Worm (Caenorhabditis elegans): ENCODE results near the gene bath-26.
"Not testable (repeated sequence)": the region's sequence is repeated elsewhere in the genome, so short reads cannot be mapped to it uniquely, and the experiment has no call there.

DNA sequence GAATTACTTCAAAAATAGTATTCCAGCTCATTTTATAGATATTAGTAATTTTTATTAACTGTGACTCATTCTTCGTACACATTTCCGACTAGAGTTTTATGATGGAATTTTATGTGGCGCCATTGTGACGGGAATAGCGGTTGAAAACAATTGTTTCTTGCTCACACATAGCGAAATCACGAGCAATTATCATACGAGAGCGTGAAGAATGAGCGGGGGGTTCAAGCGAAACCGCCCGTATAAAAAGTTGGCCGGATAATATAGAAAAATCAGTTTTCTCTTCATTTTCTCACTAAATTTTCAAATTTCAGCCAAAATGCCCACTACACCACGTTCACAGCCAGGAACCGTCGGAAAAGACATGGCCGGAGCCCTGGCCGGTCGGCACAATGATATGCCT, 32.9 kb upstream of the bath-26 start, which contains the start of gene C08E3.1:
- TF ChIP-seq scrt-1 (GFP tag; IDR thresholded peaks at IDR 0.05); ama-1 (optimal IDR thresholded peaks at IDR 0.05); hmg-4 (GFP tag; optimal IDR thresholded peaks at IDR 0.05); F13C5.2 (tag; optimal IDR thresholded peaks at IDR 0.05); hmbx-1 (tag; optimal IDR thresholded peaks at IDR 0.05); sea-1 (GFP tag; conservative IDR thresholded peaks at IDR 0.05); tbx-11 (GFP tag; IDR thresholded peaks at IDR 0.05): not testable (repeated sequence)
